Worm (Caenorhabditis elegans) whole organism, early embryonic: Measurements from ENCODE around the gene srj-5.

Experiments used
- B0310.2 ChIP-seq: sonication (generic microtip); optimal IDR thresholded peaks from 2 replicates; lab custom pipeline; 2016; ENCODE audit warnings: mild to moderate bottlenecking, missing genetic modification characterization, missing compliant biosample characterization
- F13C5.2 ChIP-seq: sonication (generic microtip); optimal IDR thresholded peaks from 2 replicates; lab custom pipeline; 2017; ENCODE audit warnings: mild to moderate bottlenecking, missing genetic modification characterization, inconsistent platforms, missing compliant biosample characterization
- aly-1 ChIP-seq: sonication (generic microtip); optimal IDR thresholded peaks from 2 replicates; lab custom pipeline; 2016; ENCODE audit warnings: missing genetic modification characterization, missing compliant biosample characterization
- ama-1 ChIP-seq: fragments of 150-350 bp; optimal IDR thresholded peaks from 2 replicates; lab custom pipeline; 2014
- ceh-13 ChIP-seq: fragments of 200-800 bp; sonication (Bioruptor generic); optimal IDR thresholded peaks from 2 replicates; lab custom pipeline; 2018; ENCODE audit warnings: mild to moderate bottlenecking, missing genetic modification characterization, missing compliant biosample characterization
- ceh-36 ChIP-seq: sonication (generic microtip); optimal IDR thresholded peaks from 2 replicates; lab custom pipeline; 2016; ENCODE audit warnings: missing genetic modification characterization, inconsistent platforms, missing compliant biosample characterization
- ets-7 ChIP-seq: sonication (generic microtip); optimal IDR thresholded peaks from 2 replicates; lab custom pipeline; 2016; ENCODE audit warnings: missing genotype, missing genetic modification characterization, missing compliant biosample characterization
- flt-1 ChIP-seq: fragments of 200-800 bp; sonication (Bioruptor generic); IDR thresholded peaks from 2 replicates; pipeline ENCODE4 v1.3.6; 2022; ENCODE audit warnings: missing genetic modification characterization, missing compliant biosample characterization
- hmbx-1 ChIP-seq: sonication (generic microtip); optimal IDR thresholded peaks from 2 replicates; lab custom pipeline; 2016; ENCODE audit warnings: mild to moderate bottlenecking, missing genetic modification characterization, missing compliant biosample characterization
- hmg-4 ChIP-seq: fragments of 200-800 bp; sonication (Bioruptor generic); optimal IDR thresholded peaks from 2 replicates; lab custom pipeline; 2018; ENCODE audit warnings: mild to moderate bottlenecking, missing genetic modification characterization, missing compliant biosample characterization
- hnd-1 ChIP-seq: sonication (generic microtip); optimal IDR thresholded peaks from 2 replicates; lab custom pipeline; 2016; ENCODE audit warnings: missing genetic modification characterization, missing compliant biosample characterization
- pes-1 ChIP-seq: fragments of 200-800 bp; sonication (Bioruptor generic); IDR thresholded peaks from 2 replicates; pipeline ENCODE4 v1.3.6; 2022; ENCODE audit warnings: missing genetic modification reagents, missing genetic modification characterization, missing compliant biosample characterization
- scrt-1 ChIP-seq: fragments of 200-800 bp; sonication (Bioruptor generic); IDR thresholded peaks from 2 replicates; pipeline ENCODE4 v1.3.6; 2022; ENCODE audit warnings: missing genetic modification characterization, missing compliant biosample characterization
- sea-1 ChIP-seq: fragments of 200-800 bp; sonication (Bioruptor generic); conservative IDR thresholded peaks from 2 replicates; pipeline ENCODE4 v1.3.6; 2022; ENCODE audit warnings: missing genetic modification characterization, missing compliant biosample characterization
- tbx-11 ChIP-seq: fragments of 200-800 bp; sonication (Bioruptor generic); IDR thresholded peaks from 2 replicates; pipeline ENCODE4 v1.3.6; 2022; ENCODE audit warnings: missing genetic modification characterization, missing compliant biosample characterization
- tbx-37 ChIP-seq: fragments of 200-800 bp; sonication (Bioruptor generic); conservative IDR thresholded peaks from 2 replicates; pipeline ENCODE4 v1.3.6; 2022; ENCODE audit warnings: missing genetic modification reagents, missing genetic modification characterization, missing compliant biosample characterization
- tra-4 ChIP-seq: sonication (generic microtip); optimal IDR thresholded peaks from 2 replicates; lab custom pipeline; 2017; ENCODE audit warnings: missing genetic modification characterization, missing compliant biosample characterization

The srj-5 gene

ce11 chrV:689538-689937 is 36.7 kb upstream of the srj-5 start:
- TF ChIP-seq tbx-11 (no peak), F13C5.2 (tag; lab: Kevin White, UChicago) (no peak), ets-7 (tag; lab: Kevin White, UChicago) (no peak), B0310.2 (tag; lab: Kevin White, UChicago) (no peak), tra-4 (tag; lab: Kevin White, UChicago) (no peak), hmbx-1 (tag; lab: Kevin White, UChicago) (no peak), tbx-37 (GFP tag; lab: Robert Waterston, UW) (no peak), ama-1 (lab: Kevin White, UChicago) (no peak), sea-1 (GFP tag; lab: Robert Waterston, UW) (no peak)

- TF ChIP-seq hmbx-1 (tag; lab: Kevin White, UChicago): no peak
Observed at ce11 chrV:687384-687783, 34.5 kb upstream of the srj-5 start, which contains the start of gene H25P19.1. Gene H25P19.1, plus strand, starts transcription at chrV:687684.

- TF ChIP-seq sea-1 (GFP tag; lab: Robert Waterston, UW): no peak
- TF ChIP-seq hmg-4 (GFP tag; lab: Kevin White, UChicago): no peak
- TF ChIP-seq pes-1 (GFP tag; lab: Robert Waterston, UW): no peak
- TF ChIP-seq ama-1 (lab: Kevin White, UChicago): no peak
- TF ChIP-seq flt-1 (GFP tag; lab: Robert Waterston, UW): no peak
- no peak for TF ChIP-seq tra-4 (tag; lab: Kevin White, UChicago)
- no peak for TF ChIP-seq B0310.2 (tag; lab: Kevin White, UChicago)
- no peak for TF ChIP-seq hnd-1 (tag; lab: Kevin White, UChicago)
- no peak for TF ChIP-seq ets-7 (tag; lab: Kevin White, UChicago)
- TF ChIP-seq ceh-36: no peak
- no peak for TF ChIP-seq aly-1 (tag; lab: Kevin White, UChicago)
- no peak for TF ChIP-seq tbx-37 (GFP tag; lab: Robert Waterston, UW)
- TF ChIP-seq ceh-13 (GFP tag; lab: Kevin White, UChicago): no peak
- TF ChIP-seq F13C5.2 (tag; lab: Kevin White, UChicago): no peak
- no peak for TF ChIP-seq scrt-1 (GFP tag; lab: Robert Waterston, UW)
- no peak for TF ChIP-seq hmbx-1 (tag; lab: Kevin White, UChicago)
- no peak for TF ChIP-seq tbx-11
Observed at ce11 chrV:683858-684257, 31.0 kb upstream of the srj-5 start, which contains the start of gene F31F4.1. Gene F31F4.1, plus strand, starts transcription at chrV:684060.

- TF ChIP-seq hmg-4 (GFP tag; lab: Kevin White, UChicago): no peak
- TF ChIP-seq tbx-11: no peak
- TF ChIP-seq sea-1 (GFP tag; lab: Robert Waterston, UW): no peak
- no peak for TF ChIP-seq ets-7 (tag; lab: Kevin White, UChicago)
- TF ChIP-seq tra-4 (tag; lab: Kevin White, UChicago): no peak
- no peak for TF ChIP-seq flt-1 (GFP tag; lab: Robert Waterston, UW)
- no peak for TF ChIP-seq ceh-13 (GFP tag; lab: Kevin White, UChicago)
- TF ChIP-seq hmbx-1 (tag; lab: Kevin White, UChicago): no peak
- TF ChIP-seq scrt-1 (GFP tag; lab: Robert Waterston, UW): no peak
Observed at ce11 chrV:682031-682430, 29.2 kb upstream of the srj-5 start, which contains the start of gene srx-23. Gene srx-23, plus strand, starts transcription at chrV:682331.

ce11 chrV:679663-680062 is 26.8 kb upstream of the srj-5 start, which contains the start of gene srx-22:
Gene srx-22, plus strand, starts transcription at chrV:679963.
- TF ChIP-seq hmbx-1 (tag; lab: Kevin White, UChicago) (no peak), ceh-36 (no peak), tbx-37 (GFP tag; lab: Robert Waterston, UW) (no peak), hnd-1 (tag; lab: Kevin White, UChicago) (no peak), aly-1 (tag; lab: Kevin White, UChicago) (no peak), tra-4 (tag; lab: Kevin White, UChicago) (no peak), F13C5.2 (tag; lab: Kevin White, UChicago) (no peak), tbx-11 (no peak), sea-1 (GFP tag; lab: Robert Waterston, UW) (no peak), pes-1 (GFP tag; lab: Robert Waterston, UW) (no peak)

ce11 chrV:676550-677084 is 23.8 kb upstream of the srj-5 start, which contains the start of the genes fbxa-72 and srx-21:
Gene fbxa-72, minus strand, starts transcription at chrV:676753.
Gene srx-21, plus strand, starts transcription at chrV:677034.
- TF ChIP-seq pes-1 (GFP tag; lab: Robert Waterston, UW) (no peak), B0310.2 (tag; lab: Kevin White, UChicago) (no peak), F13C5.2 (tag; lab: Kevin White, UChicago) (no peak), scrt-1 (GFP tag; lab: Robert Waterston, UW) (no peak), hmg-4 (GFP tag; lab: Kevin White, UChicago) (no peak), ceh-13 (GFP tag; lab: Kevin White, UChicago) (no peak), hnd-1 (tag; lab: Kevin White, UChicago) (no peak), hmbx-1 (tag; lab: Kevin White, UChicago) (no peak), ceh-36 (no peak), sea-1 (GFP tag; lab: Robert Waterston, UW) (no peak), tbx-37 (GFP tag; lab: Robert Waterston, UW) (no peak), flt-1 (GFP tag; lab: Robert Waterston, UW) (no peak), tbx-11 (no peak), ets-7 (tag; lab: Kevin White, UChicago) (no peak)

- no peak for TF ChIP-seq hmg-4 (GFP tag; lab: Kevin White, UChicago)
- TF ChIP-seq scrt-1 (GFP tag; lab: Robert Waterston, UW): no peak
- no peak for TF ChIP-seq flt-1 (GFP tag; lab: Robert Waterston, UW)
- no peak for TF ChIP-seq ceh-36
- TF ChIP-seq aly-1 (tag; lab: Kevin White, UChicago): no peak
- no peak for TF ChIP-seq hnd-1 (tag; lab: Kevin White, UChicago)
- no peak for TF ChIP-seq sea-1 (GFP tag; lab: Robert Waterston, UW)
- no peak for TF ChIP-seq F13C5.2 (tag; lab: Kevin White, UChicago)
- no peak for TF ChIP-seq tra-4 (tag; lab: Kevin White, UChicago)
- TF ChIP-seq tbx-11: no peak
- TF ChIP-seq B0310.2 (tag; lab: Kevin White, UChicago): no peak
Observed at ce11 chrV:676090-676489, 23.2 kb upstream of the srj-5 start.
